Fruit fly (Drosophila melanogaster) whole organism, embryonic: ENCODE measurements around the gene Sk2.

Source experiments
- Sox102F ChIP-seq: fragments of 200-800 bp; sonication (Bioruptor generic); optimal IDR thresholded peaks from 2 replicates; lab custom pipeline; 2018; ENCODE audit warnings: missing biosample characterization, mild to moderate bottlenecking, missing genetic modification characterization, moderate library complexity
- TFAM ChIP-seq: fragments of 200-800 bp; sonication (Bioruptor generic); optimal IDR thresholded peaks from 2 replicates; lab custom pipeline; 2017; ENCODE audit warnings: missing biosample characterization, missing genetic modification characterization, inconsistent platforms
- YL-1 ChIP-seq: fragments of 200-800 bp; sonication (Bioruptor generic); optimal IDR thresholded peaks from 3 replicates; lab custom pipeline; 2017; ENCODE audit warnings: missing biosample characterization, mild to moderate bottlenecking, missing genetic modification characterization
- disco-r ChIP-seq: fragments of 200-800 bp; sonication (Bioruptor generic); optimal IDR thresholded peaks from 2 replicates; lab custom pipeline; 2016; ENCODE audit warnings: missing biosample characterization, missing genetic modification characterization

DNA sequence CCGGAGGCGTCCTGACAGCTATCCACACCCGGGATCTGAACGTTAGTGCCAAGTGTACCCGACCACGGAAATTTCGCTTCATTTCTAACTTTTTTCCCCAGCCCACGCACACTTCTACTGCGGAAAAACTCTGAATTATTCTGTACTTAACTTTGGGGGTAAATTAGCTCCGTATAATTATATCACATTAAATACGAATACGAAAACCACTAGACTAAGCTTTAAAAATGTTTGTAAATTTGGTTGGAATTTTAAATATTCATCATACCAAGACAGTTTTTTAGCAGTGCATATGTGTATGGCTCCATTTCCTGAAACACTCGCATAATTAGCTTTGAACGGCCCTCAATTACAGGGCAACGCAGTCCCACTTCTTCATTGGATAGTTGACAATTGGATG, 33.4 kb upstream of the Sk2 start:
- TF ChIP-seq Sox102F (GFP tag; lab: Kevin White, UChicago) = no peak
- TF ChIP-seq YL-1 (GFP tag; lab: Kevin White, UChicago) = no peak
- TF ChIP-seq TFAM (GFP tag; lab: Kevin White, UChicago) = no peak
- TF ChIP-seq disco-r (GFP tag; lab: Kevin White, UChicago) = no peak
